Fruit fly (Drosophila melanogaster): ENCODE results near the gene sstn.

dm6 chr3L:15140268-15140957 is 45.9 kb upstream of the sstn start:
- no peak for TF ChIP-seq pan (optimal IDR thresholded peaks at IDR 0.05)
- no peak for TF ChIP-seq Dll (optimal IDR thresholded peaks at IDR 0.05)

Data from whole organism.